Worm (Caenorhabditis elegans) whole organism, L3 larva: ENCODE measurements around the gene let-2.

Experiments used
- R02D3.7 ChIP-seq: fragments of 150-350 bp; optimal IDR thresholded peaks from 2 replicates; lab custom pipeline; 2014; ENCODE audit warnings: missing biosample characterization, missing genetic modification characterization
- ZK546.5 ChIP-seq: sonication (generic microtip); optimal IDR thresholded peaks from 2 replicates; lab custom pipeline; 2017; ENCODE audit warnings: missing biosample characterization, missing genetic modification characterization
- ama-1 ChIP-seq: fragments of 150-350 bp; optimal IDR thresholded peaks from 2 replicates; lab custom pipeline; 2018
- ceh-16 ChIP-seq: sonication (generic microtip); optimal IDR thresholded peaks from 2 replicates; lab custom pipeline; 2017; ENCODE audit warnings: missing biosample characterization, missing genetic modification characterization
- ceh-28 ChIP-seq: fragments of 150-350 bp; optimal IDR thresholded peaks from 2 replicates; lab custom pipeline; 2014; ENCODE audit warnings: missing biosample characterization, missing genetic modification reagents, missing genetic modification characterization
- ceh-82 ChIP-seq: fragments of 150-350 bp; optimal IDR thresholded peaks from 2 replicates; lab custom pipeline; 2014; ENCODE audit warnings: missing biosample characterization, missing genetic modification characterization
- ceh-9 ChIP-seq: sonication (generic microtip); optimal IDR thresholded peaks from 2 replicates; lab custom pipeline; 2018; ENCODE audit warnings: missing biosample characterization, missing genetic modification characterization
- daf-12 ChIP-seq: fragments of 150-350 bp; optimal IDR thresholded peaks from 2 replicates; lab custom pipeline; 2014; ENCODE audit warnings: missing biosample characterization, missing genetic modification reagents, missing genetic modification characterization
- egl-27 ChIP-seq: sonication (generic microtip); optimal IDR thresholded peaks from 4 replicates; lab custom pipeline; 2017; ENCODE audit warnings: missing biosample characterization, missing genetic modification reagents, missing genetic modification characterization
- egl-5 ChIP-seq: fragments of 150-350 bp; optimal IDR thresholded peaks from 2 replicates; lab custom pipeline; 2017; ENCODE audit warnings: missing biosample characterization, missing genetic modification reagents, missing genetic modification characterization, inconsistent platforms
- elt-2 ChIP-seq: sonication (generic microtip); optimal IDR thresholded peaks from 2 replicates; lab custom pipeline; 2016; ENCODE audit warnings: missing genetic modification reagents, mild to moderate bottlenecking, missing genetic modification characterization, missing compliant biosample characterization
- elt-3 ChIP-seq, 3 experiments: fragments of 150-350 bp in 1 of 3; sonication (generic microtip) in 2 of 3; optimal IDR thresholded peaks; 2 replicates in 2 of 3; 4 replicates in 1 of 3; lab custom pipeline; 2014 to 2017; ENCODE audit warnings: missing biosample characterization in 3 of 3, missing genetic modification characterization in 3 of 3
- eor-1 ChIP-seq, 2 experiments: fragments of 150-350 bp; optimal IDR thresholded peaks; 2 replicates each; lab custom pipeline; 2014 to 2018; ENCODE audit warnings: missing biosample characterization in 2 of 2, missing genetic modification characterization in 2 of 2
- fkh-2 ChIP-seq: fragments of 150-350 bp; optimal IDR thresholded peaks from 2 replicates; lab custom pipeline; 2014; ENCODE audit warnings: missing biosample characterization, missing genetic modification reagents, missing genetic modification characterization
- hmg-11 ChIP-seq: sonication (generic microtip); optimal IDR thresholded peaks from 2 replicates; lab custom pipeline; 2016; ENCODE audit warnings: missing genetic modification characterization, missing compliant biosample characterization
- jun-1 ChIP-seq: fragments of 150-350 bp; optimal IDR thresholded peaks from 2 replicates; lab custom pipeline; 2014; ENCODE audit warnings: missing biosample characterization, missing genetic modification reagents, missing genetic modification characterization
- lin-15B ChIP-seq: fragments of 150-350 bp; optimal IDR thresholded peaks from 2 replicates; lab custom pipeline; 2014; ENCODE audit warnings: missing biosample characterization, missing genetic modification characterization
- lin-39 ChIP-seq: fragments of 150-350 bp; optimal IDR thresholded peaks from 2 replicates; lab custom pipeline; 2018; ENCODE audit warnings: missing biosample characterization, missing genetic modification reagents, missing genetic modification characterization
- lsy-12 ChIP-seq: sonication (generic microtip); optimal IDR thresholded peaks from 2 replicates; lab custom pipeline; 2016; ENCODE audit warnings: mild to moderate bottlenecking, missing genetic modification characterization, missing compliant biosample characterization
- mdl-1 ChIP-seq: fragments of 150-350 bp; optimal IDR thresholded peaks from 2 replicates; lab custom pipeline; 2014; ENCODE audit warnings: missing biosample characterization, missing genetic modification characterization
- mml-1 ChIP-seq: fragments of 150-350 bp; sonication (generic microtip); optimal IDR thresholded peaks from 3 replicates; lab custom pipeline; 2014; ENCODE audit warnings: missing biosample characterization, missing genetic modification characterization
- nfya-1 ChIP-seq: sonication (generic microtip); optimal IDR thresholded peaks from 2 replicates; lab custom pipeline; 2017; ENCODE audit warnings: missing genetic modification characterization, mild to moderate bottlenecking, missing compliant biosample characterization, antibody characterized with exemption, moderate library complexity; ENCODE audit not compliant: insufficient read depth
- nhr-11 ChIP-seq: fragments of 150-350 bp; optimal IDR thresholded peaks from 2 replicates; lab custom pipeline; 2014; ENCODE audit warnings: missing biosample characterization, missing genetic modification characterization
- nhr-12 ChIP-seq: fragments of 150-350 bp; optimal IDR thresholded peaks from 2 replicates; lab custom pipeline; 2014; ENCODE audit warnings: missing biosample characterization, missing genetic modification characterization
- nhr-23 ChIP-seq: fragments of 150-350 bp; optimal IDR thresholded peaks from 2 replicates; lab custom pipeline; 2014; ENCODE audit warnings: missing biosample characterization, missing genetic modification reagents, missing genetic modification characterization
- nhr-237 ChIP-seq: fragments of 150-350 bp; optimal IDR thresholded peaks from 2 replicates; lab custom pipeline; 2014; ENCODE audit warnings: missing biosample characterization, missing genetic modification characterization
- nhr-28 ChIP-seq: fragments of 150-350 bp; optimal IDR thresholded peaks from 2 replicates; lab custom pipeline; 2014; ENCODE audit warnings: missing biosample characterization, missing genetic modification characterization
- nhr-76 ChIP-seq: fragments of 150-350 bp; sonication (generic microtip); optimal IDR thresholded peaks from 5 replicates; lab custom pipeline; 2014; ENCODE audit warnings: missing biosample characterization, missing genetic modification characterization
- pha-4 ChIP-seq: fragments of 150-350 bp; optimal IDR thresholded peaks from 2 replicates; lab custom pipeline; 2014; ENCODE audit warnings: missing biosample characterization, missing genetic modification reagents, missing genetic modification characterization
- pqm-1 ChIP-seq: fragments of 150-350 bp; optimal IDR thresholded peaks from 2 replicates; lab custom pipeline; 2017; ENCODE audit warnings: missing biosample characterization, missing genetic modification characterization, inconsistent platforms
- sea-2 ChIP-seq: fragments of 150-350 bp; sonication (generic microtip); optimal IDR thresholded peaks from 4 replicates; lab custom pipeline; 2014; ENCODE audit warnings: missing biosample characterization, missing genetic modification reagents, missing genetic modification characterization
- skn-1 ChIP-seq: fragments of 150-350 bp; optimal IDR thresholded peaks from 2 replicates; lab custom pipeline; 2014; ENCODE audit warnings: missing biosample characterization, missing genetic modification characterization
- ztf-11 ChIP-seq: fragments of 150-350 bp; optimal IDR thresholded peaks from 2 replicates; lab custom pipeline; 2014; ENCODE audit warnings: missing biosample characterization, missing genetic modification characterization
- ztf-4 ChIP-seq: fragments of 150-350 bp; optimal IDR thresholded peaks from 2 replicates; lab custom pipeline; 2014; ENCODE audit warnings: missing biosample characterization, missing genetic modification characterization

let-2 gene

DNA sequence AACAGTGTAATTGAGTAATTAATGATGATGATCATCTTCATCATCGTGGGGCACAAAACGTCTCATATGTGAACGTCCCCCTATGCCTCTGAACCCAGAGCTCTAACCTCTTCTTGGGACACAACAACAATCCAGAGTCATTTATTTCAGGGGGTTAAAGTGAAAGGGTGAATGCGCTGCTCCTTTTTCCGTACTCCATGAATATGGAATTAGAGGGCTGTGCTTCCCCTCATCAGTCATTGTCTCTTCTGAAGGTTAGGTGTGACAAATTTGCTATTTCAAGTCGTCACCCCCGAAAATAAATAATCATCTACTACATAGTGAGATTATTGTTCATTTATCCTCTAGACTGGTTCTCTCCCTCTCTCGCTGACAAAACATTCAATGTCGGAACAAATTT lies 13.2 kb upstream of the let-2 start:
- TF ChIP-seq R02D3.7 (tag; lab: Kevin White, UChicago) (no peak), pqm-1 (tag; lab: Kevin White, UChicago) (no peak), lin-39 (peak; percentile 91)
- TF ChIP-seq, all 47 proteins: peak for 1

DNA sequence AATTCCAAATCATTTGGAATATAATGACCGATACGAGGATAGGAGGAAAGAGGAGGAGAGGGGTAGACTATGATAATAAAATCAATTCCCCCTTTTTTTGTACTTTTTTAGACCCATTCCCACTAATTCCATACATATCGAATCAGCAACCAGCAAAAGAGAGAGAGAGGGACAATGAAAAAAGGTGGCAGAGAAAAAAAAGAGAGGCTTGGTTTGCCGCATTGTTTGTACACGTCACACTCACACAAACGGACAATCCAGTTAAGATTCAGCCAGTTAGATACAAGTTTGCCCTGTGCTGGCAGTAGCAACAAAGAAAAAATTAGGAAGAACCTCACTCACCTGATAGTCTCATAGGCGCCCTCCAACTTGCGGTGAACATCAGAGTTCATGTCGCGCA lies 11.8 kb upstream of the let-2 start:
- TF ChIP-seq lsy-12 (tag; lab: Kevin White, UChicago) (no peak), pha-4 (tag; lab: Kevin White, UChicago) (peak; percentile 54)

DNA sequence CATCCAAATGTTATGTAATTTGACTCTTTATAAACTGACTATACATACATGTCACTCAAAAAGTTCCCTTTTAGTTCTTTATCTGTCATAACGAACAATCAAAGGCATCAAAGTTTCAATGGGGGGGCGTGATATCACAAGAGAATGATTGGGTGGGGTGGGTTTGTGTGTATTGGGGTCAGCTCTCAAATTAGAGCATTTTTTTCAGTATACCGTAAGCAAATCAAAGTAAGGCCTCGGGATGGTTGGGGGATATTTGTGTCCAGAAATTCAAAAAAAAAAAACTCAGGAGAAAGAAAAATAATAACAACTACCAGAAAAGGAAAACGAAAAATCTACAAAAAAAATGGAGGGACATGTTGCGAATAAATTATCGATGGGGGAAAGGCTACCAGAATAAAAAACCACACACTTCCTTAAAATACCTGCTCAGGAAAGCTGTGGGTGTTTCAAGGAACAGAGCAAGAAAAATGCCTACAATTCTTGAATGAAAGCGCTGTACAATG lies 9.3 kb upstream of the let-2 start, which contains the start of gene F01G12.18:
F01G12.18 (minus strand) TSS at position 51 of the 506 bp plus-strand sequence.
- TF ChIP-seq nhr-12 (no peak), ztf-4 (tag; lab: Kevin White, UChicago) (no peak), nhr-28 (tag; lab: Kevin White, UChicago) (no peak), eor-1 (tag; optimal IDR thresholded peaks at IDR 0.05; lab: Kevin White, UChicago) (no peak), ceh-16 (tag; lab: Kevin White, UChicago) (no peak), ceh-28 (no peak), hmg-11 (tag; lab: Kevin White, UChicago) (no peak), nhr-23 (tag; lab: Kevin White, UChicago) (no peak), jun-1 (no peak), sea-2 (GFP tag; lab: Kevin White, UChicago) (no peak), ceh-9 (tag; lab: Kevin White, UChicago) (no peak), skn-1 (no peak), ZK546.5 (tag; lab: Kevin White, UChicago) (no peak), pqm-1 (tag; lab: Kevin White, UChicago) (no peak), daf-12 (tag; lab: Kevin White, UChicago) (no peak)

DNA sequence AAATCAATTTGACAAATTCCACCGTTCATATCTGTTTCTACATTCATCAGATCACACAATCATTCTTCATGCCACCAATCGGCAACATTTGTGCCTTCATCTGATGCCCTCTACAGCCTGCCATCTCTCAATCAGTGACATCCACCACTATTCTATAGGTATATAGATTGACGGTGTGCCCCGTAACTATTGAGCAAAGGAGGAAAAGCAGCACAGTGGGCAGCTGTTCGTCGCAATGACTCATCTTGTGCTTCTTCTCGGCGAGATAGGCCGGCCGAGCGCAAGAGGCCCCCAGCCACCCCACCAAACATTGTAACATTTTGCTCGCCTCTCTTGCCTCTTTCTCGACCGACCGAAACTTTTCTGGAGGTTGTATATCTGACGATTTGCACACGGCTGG lies 3.0 kb upstream of the let-2 start:
- TF ChIP-seq ztf-4 (tag; lab: Kevin White, UChicago) (no peak), nfya-1 (tag; lab: Kevin White, UChicago) (peak; percentile 65), elt-2 (tag; lab: Kevin White, UChicago) (no peak), mdl-1 (no peak), nhr-11 (tag; lab: Kevin White, UChicago) (no peak), ceh-16 (tag; lab: Kevin White, UChicago) (no peak), eor-1 (tag; optimal IDR thresholded peaks at IDR 0.05; lab: Kevin White, UChicago) (no peak), mml-1 (tag; lab: Kevin White, UChicago) (no peak), ceh-9 (tag; lab: Kevin White, UChicago) (no peak), hmg-11 (tag; lab: Kevin White, UChicago) (no peak), jun-1 (no peak), sea-2 (GFP tag; lab: Kevin White, UChicago) (no peak), elt-3 (tag; optimal IDR thresholded peaks at IDR 0.05; lab: Kevin White, UChicago) (no peak), ama-1 (no peak), nhr-237 (no peak), egl-5 (tag; lab: Kevin White, UChicago) (peak; percentile 0), ztf-11 (no peak)

DNA sequence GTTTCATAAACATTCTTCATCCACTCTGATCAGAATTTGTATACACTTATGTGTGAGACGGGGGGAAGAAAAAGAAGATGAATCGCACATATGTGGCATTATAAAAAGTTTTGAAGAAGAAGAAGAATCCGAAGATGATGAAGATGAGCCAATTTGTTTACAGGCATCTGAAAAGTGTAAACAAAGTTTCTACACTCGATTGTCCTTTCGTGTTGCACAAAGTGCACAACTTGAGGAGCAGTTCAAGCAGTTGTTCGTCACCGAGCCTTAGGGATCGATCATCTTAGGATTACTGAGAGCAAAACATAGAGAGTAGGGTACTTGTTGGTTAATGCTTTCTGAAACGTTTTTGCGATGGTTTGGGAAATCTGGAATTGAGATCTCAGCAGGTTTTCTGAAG lies 2.0 kb upstream of the let-2 start:
- TF ChIP-seq fkh-2 (tag; lab: Kevin White, UChicago), result peak; percentile 68
- no peak for TF ChIP-seq mdl-1
- TF ChIP-seq ceh-82 (tag; lab: Kevin White, UChicago), result no peak
- TF ChIP-seq nhr-23 (tag; lab: Kevin White, UChicago), result no peak
- no peak for TF ChIP-seq mml-1 (tag; lab: Kevin White, UChicago)
- TF ChIP-seq sea-2 (GFP tag; lab: Kevin White, UChicago), result no peak

DNA sequence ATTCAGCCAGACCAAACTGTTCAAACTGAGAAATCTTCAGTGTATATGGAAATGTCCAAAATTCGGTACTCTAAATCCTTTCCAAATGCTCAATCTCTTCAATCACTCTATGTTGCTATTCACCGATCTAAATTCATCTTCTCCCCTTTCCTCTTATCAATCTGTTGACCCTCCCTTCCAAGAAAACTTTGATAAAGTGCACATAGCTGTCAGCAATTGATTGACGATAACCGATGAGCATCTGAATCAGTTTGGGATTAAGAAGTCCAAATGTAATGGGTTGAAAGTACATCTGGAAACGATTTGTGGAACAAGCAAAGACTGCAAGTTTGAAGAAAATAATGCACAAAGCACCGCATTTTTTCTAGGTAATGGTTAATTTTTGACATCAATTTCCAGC lies 833 bp upstream of the let-2 start:
- TF ChIP-seq ceh-9 (tag; lab: Kevin White, UChicago), result no peak
- TF ChIP-seq ztf-11, result no peak
- no peak for TF ChIP-seq R02D3.7 (tag; lab: Kevin White, UChicago)
- no peak for TF ChIP-seq sea-2 (GFP tag; lab: Kevin White, UChicago)
- no peak for TF ChIP-seq egl-27 (tag; lab: Kevin White, UChicago)
- TF ChIP-seq lin-15B (tag; lab: Kevin White, UChicago), result no peak
- TF ChIP-seq nhr-76, result no peak
- TF ChIP-seq eor-1 (tag; optimal IDR thresholded peaks at IDR 0.05; lab: Kevin White, UChicago), result no peak
